Worm (Caenorhabditis elegans): ENCODE results near the gene C04F5.9.

DNA sequence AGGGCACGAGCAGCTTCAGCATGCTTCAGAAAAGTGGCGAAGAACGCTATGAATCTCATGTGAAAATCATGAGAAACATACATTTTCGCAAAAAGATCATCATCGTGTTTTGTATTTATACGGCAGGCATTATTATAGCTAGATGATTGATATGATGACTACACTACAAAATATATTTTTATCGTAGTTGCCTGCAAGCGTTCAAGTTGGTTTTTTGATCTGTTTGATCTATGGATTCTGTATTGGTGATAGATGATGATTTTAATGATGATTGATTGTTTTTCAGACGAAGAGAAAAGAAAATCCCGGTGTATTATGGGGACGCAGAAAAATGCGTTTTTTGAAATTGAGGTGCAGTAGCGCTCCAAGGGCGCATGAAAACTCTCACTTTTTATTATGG is 8.3 kb downstream of the C04F5.9 start, which contains the start of gene ugt-63:
- TF ChIP-seq nhr-28 (tag; optimal IDR thresholded peaks at IDR 0.05) (no peak), pha-4 (tag; optimal IDR thresholded peaks at IDR 0.05) (no peak), ztf-11 (tag; optimal IDR thresholded peaks at IDR 0.05) (no peak), lsy-12 (tag; optimal IDR thresholded peaks at IDR 0.05) (no peak), ztf-4 (tag; optimal IDR thresholded peaks at IDR 0.05) (no peak), ama-1 (optimal IDR thresholded peaks at IDR 0.05) (no peak), aly-2 (tag; optimal IDR thresholded peaks at IDR 0.05) (no peak), lin-39 (tag; optimal IDR thresholded peaks at IDR 0.05) (no peak), nhr-77 (tag; optimal IDR thresholded peaks at IDR 0.05) (no peak), ceh-9 (tag; optimal IDR thresholded peaks at IDR 0.05) (no peak), pqm-1 (tag; optimal IDR thresholded peaks at IDR 0.05) (no peak), unc-62 (GFP tag; optimal IDR thresholded peaks at IDR 0.05) (no peak)

Data from whole organism, L3 larva.